Fruit fly (Drosophila melanogaster): Measurements from ENCODE around the gene CG5466.

Gene CG5466

DNA sequence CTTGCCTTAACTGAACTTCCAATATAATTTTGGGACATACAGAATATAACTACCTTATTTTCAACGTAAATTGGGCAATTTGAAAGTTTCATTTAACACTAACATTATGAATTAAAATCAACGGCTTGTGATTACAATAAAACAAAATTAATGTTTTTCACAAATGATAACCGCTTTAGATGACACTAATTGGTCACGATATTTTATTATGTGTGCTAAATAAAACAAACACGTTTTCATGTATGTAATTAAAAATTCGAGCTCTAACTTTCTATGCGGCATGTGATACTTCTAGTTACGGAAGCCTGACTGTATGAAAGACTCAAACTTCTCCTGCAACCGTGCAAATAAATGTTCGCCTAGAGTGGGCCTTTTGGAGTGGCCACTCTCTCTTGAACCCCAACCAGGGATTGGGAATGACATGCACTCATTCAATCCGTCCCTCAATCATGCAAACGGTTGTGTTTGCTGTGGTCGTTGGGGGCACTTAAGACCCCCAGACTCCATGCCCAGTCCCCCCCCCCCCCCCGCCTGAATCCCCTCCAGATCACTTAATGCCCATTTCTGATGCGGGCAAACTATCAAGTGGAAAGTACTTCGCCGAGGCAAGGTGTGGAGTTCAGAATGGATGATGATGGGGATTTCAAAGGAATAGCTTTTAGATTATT lies 22.4 kb upstream of the CG5466 start:
- TF ChIP-seq CG8478 (optimal IDR thresholded peaks at IDR 0.05) (no peak), CTCF (optimal IDR thresholded peaks at IDR 0.05) (no peak)

DNA sequence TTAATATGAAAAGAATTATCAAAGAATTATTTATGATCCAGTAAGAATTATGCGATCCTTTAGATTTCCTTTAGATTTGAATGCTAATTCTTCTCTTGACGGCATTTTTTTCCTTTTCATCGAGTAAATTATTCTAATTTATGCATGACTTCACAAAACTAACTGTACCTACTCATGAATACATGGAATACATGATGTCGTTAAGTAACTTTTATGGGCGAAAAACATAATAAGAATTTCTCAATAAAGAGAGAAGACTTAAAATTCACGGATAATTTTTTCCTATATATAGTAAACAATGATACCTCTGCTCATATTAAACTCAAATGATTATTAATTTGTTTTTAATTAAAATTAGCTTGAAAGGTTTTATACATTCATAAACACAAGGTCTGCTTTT lies 21.8 kb upstream of the CG5466 start:
- TF ChIP-seq CG8478 (optimal IDR thresholded peaks at IDR 0.05), result no peak
- no peak for TF ChIP-seq CTCF (optimal IDR thresholded peaks at IDR 0.05)

DNA sequence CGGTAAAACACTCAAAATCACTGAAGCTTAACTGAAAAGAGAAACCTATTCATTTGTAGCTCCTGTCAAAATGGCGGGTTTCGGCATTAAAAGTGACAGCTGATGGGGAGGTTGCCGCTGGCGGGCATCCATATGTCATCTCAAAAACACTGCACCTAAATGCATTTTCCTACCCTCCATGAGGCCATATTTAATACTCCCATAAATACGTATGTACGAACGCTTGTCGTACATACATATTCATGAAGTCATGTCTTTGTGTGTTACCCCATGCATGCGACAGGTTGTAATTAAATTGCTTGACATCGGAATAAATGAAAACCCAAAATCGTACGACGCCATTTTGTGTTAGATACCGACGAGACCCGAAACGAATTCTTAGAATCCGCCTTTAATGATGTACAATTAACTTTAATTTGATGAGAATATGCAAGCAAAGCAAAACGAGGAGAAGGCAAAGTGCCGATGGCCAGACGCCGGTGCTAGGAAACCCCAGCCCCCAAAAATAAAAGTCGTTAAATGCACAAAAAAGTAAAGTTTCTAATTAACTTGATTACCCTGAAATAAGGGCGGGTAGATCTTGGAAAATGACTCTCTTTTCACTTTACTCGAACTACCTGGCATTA lies 21.2 kb upstream of the CG5466 start:
- no peak for TF ChIP-seq CG8478 (optimal IDR thresholded peaks at IDR 0.05)
- TF ChIP-seq CTCF (optimal IDR thresholded peaks at IDR 0.05), result no peak

DNA sequence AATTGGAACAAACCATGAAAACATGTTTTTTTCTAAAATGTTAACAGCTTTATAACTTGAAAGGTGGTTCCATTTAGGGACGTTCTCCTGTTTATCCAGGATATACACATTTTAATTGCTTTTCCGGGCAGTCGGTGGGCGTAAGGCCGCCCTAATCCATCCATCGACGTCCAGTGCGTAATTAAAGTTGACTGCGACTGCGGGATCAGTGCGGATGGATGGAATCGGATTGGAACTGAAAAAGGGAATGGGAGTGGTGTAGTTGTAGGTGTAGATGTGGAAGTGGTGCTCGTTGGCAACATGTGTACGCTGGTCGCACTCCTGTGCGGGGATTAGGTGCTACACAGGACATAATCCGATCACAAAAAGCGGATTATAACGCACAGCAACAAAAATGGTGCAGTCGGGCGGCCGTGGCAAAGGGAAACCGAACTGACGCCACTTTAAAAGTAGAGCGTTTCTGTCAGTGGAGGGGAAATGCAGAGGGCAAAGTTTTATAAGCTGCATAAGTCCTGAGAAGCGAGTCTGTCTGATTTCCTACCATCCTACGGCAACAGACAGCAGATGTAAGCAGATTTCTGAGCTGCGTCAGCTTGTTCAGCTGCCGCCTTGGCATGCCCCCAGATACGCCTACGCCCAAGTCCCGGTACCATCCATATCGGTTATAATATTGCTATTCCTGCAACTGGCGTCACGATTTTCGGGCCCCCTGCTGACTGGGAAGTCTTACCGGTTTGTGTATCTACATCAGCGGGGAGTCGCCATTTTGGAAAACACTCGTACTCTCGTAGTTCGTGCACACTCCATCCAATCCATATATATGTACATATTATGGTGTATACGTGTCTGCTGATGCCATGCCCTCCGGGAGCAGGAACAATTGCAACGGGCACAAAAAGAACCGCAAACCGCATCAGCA lies 20.0 kb upstream of the CG5466 start:
- TF ChIP-seq CTCF (optimal IDR thresholded peaks at IDR 0.05), result no peak
- no peak for TF ChIP-seq CG8478 (optimal IDR thresholded peaks at IDR 0.05)

DNA sequence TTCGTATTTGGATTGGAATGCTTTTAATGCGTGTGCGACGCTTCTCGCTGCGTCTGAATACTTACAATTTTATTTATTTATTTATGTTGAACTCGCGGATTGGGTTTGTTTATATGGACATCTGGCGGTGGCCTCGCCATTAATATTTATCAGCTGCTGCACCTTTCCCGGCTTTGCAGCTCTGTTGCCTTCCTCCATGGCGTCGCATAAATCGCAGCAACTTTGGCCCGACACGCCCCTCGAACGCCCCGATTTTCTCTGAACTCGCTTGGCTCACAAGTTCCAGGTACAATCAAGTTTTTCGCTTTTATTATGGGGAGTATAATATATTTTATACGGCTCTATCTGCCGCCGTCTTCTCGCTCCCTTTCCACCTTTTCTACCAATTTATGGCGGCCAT lies 17.6 kb upstream of the CG5466 start:
- no peak for TF ChIP-seq CTCF (optimal IDR thresholded peaks at IDR 0.05)

DNA sequence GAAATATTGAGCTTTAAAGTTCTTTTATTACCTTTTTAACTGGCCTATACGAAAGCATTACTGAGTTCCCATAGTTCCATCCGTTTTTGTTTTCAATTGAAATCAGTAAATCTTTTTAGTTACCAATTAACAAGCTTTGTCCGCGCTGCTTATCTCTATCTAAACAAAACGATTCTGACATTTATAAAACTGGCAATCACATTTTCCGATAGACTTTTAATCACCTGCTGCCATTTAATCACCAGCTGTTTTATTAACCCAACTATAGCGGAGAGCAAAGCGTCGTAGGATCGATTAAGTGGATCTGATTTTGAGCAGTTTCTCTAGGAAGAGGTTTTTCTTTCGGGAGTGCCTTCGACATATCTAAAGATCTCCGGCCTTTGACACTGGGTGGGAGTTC lies 15.1 kb upstream of the CG5466 start:
- TF ChIP-seq CTCF (optimal IDR thresholded peaks at IDR 0.05), result no peak
- no peak for TF ChIP-seq CG8478 (optimal IDR thresholded peaks at IDR 0.05)

DNA sequence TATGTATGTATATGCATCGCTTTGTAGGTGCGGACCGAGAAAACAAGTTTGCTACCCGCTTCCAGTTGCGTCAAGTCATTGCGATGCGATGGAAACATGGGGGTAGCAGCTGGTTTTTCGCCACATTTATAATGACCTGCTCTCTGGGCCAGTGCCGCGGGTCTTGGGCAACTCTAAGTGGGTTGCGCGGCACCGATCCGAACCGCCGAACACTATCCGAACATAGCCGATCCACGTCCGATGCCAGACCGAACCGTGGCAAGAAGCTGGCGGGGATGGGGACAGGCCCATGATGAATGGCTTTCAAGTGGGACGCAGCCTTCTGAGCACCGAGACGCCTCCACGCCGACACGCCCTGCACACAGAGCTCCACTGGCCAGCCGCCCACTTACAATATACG lies 13.6 kb upstream of the CG5466 start:
- no peak for TF ChIP-seq CG8478 (optimal IDR thresholded peaks at IDR 0.05)
- no peak for TF ChIP-seq CTCF (optimal IDR thresholded peaks at IDR 0.05)

DNA sequence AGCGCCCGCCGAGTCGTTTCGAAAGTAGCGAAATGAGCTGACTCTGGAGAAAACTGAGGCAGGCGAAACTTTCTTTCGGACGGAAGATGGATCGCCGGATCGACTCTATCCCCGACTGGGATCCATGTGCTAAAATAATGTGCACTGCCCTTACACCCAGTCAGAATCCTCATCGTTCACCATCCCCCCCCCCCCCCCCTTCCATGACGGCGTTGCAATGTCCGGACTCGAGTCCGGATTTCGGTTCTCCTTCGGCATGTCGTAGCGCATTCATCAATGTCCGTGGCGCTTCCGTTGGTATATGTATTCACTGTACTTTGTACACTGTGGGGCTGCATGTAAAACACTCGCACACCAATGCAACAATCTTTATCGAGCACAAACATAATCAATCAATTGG lies 12.6 kb upstream of the CG5466 start:
- TF ChIP-seq CG8478 (optimal IDR thresholded peaks at IDR 0.05) (no peak), CTCF (optimal IDR thresholded peaks at IDR 0.05) (no peak)

DNA sequence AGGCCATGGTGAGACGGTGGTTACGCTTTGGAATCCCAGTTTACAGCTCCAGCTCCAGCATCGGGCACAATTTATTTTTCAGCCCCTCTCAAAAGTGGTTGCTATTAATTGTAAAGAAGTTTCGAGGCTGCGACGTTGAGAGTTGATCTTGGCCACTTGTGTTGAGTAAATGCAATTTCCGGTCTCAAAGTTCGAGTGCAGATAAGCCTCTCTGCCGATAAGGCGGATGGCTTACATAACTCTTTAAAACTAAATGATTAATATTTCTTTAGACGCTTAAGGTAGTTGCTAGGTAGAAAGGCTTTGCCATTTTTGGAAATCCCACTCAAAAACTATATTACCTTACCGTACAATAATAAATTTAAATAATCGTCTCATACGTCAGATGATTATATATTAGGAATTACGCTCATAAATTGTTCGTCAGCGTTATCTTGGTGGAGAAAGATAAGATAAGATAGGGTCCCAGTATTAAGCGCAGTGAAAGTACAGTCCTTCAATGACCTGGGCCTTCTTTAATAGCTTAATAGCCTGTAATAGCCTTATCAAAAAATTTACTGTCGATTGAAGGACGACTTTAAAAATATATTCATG lies 12.0 kb upstream of the CG5466 start:
- TF ChIP-seq CTCF (optimal IDR thresholded peaks at IDR 0.05) (no peak), CG8478 (optimal IDR thresholded peaks at IDR 0.05) (no peak)

DNA sequence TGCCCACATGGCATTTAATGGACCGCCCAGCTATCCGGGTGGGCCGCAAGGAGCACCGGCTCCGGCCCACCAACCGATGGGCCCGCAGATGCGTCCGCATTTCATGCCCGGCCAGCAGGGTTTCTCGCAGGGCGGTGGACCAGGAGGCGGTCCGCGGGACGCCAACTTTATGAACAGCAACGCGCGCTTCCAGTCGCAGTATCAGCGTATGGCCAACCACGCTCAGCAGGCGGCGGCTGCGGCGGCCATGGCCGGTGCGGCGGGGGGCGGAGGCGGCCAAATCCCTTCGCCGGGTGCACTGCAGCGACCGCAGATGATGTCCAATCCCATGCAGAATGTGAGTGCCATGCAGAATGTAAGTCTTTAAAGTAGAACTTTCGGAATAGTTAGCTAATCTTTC lies 9.5 kb upstream of the CG5466 start:
- TF ChIP-seq CG8478 (optimal IDR thresholded peaks at IDR 0.05) (no peak), CTCF (optimal IDR thresholded peaks at IDR 0.05) (no peak)

DNA sequence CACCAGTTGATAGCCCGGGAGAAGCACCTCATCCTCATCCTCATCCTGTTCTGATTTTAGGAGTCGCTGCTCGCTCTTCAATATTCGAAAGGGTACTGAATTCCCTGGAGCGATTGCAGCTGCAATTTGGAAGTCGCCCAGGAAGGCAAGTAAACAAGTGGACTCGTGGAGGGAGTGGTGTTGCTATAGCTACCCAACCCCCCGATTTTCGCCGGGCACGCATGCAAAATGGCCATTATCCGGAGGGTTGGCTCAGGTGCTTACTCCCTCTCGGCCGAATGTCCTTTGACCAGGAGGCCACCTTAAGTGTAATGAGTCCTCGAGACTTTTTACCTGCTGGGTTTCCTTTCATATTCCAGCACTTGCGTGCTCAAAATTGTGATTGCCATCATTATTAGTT lies 882 bp upstream of the CG5466 start, which contains the start of gene CG15923:
Gene CG15923, minus strand, starts transcription at position 101 of the 400 bp plus-strand sequence.
- no peak for TF ChIP-seq CG8478 (optimal IDR thresholded peaks at IDR 0.05)
- no peak for TF ChIP-seq CTCF (optimal IDR thresholded peaks at IDR 0.05)

DNA sequence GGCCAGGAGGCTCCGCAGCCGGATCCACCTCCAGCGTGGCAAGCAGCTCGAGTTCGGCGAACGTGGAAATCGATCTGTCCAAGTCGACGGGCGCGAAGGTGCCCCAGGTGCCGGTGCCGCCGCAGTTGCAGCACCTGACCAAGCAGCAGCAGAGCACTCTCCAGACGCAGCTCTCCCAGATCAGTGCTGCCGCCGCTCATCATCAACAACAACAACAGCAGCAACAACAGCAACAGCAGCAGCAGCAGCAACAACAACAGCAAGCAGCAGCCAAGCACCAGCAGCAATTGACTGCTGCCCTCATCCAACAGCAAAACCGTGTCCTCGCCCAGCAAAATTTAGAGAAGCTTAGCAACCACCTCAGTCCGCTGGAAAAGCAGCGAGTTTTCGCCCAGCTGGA lies 1.3 kb downstream of the CG5466 start:
- TF ChIP-seq CTCF (optimal IDR thresholded peaks at IDR 0.05) (no peak), CG8478 (optimal IDR thresholded peaks at IDR 0.05) (no peak)

DNA sequence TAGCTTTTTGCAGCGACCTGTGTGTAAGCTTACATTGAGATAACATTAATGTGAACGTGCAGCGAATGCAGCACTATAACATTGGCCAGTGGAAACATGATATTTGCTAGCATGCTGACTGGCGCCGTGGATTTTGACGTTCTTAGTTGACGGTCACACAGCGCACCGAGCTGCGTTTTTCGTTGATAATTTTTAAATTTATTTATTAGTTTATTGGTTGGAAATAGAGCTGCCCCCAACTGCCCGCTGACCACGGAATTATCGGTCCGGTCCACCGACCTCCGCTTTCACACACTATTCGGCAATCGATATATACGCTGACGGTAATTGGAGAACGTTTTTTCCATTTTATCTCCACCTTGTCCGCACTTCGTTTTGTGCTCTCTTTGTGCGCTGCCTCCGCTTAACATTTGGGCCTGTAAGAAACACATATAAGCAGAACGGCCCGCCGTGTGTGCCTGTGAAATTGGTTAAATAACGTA lies 4.2 kb downstream of the CG5466 start, which contains the start of gene H:
Gene H, plus strand, starts transcription at position 134 of the 482 bp plus-strand sequence.
- TF ChIP-seq CG8478 (optimal IDR thresholded peaks at IDR 0.05) (no peak), CTCF (optimal IDR thresholded peaks at IDR 0.05) (peak in 1 of 2 experiments; percentile 39)

DNA sequence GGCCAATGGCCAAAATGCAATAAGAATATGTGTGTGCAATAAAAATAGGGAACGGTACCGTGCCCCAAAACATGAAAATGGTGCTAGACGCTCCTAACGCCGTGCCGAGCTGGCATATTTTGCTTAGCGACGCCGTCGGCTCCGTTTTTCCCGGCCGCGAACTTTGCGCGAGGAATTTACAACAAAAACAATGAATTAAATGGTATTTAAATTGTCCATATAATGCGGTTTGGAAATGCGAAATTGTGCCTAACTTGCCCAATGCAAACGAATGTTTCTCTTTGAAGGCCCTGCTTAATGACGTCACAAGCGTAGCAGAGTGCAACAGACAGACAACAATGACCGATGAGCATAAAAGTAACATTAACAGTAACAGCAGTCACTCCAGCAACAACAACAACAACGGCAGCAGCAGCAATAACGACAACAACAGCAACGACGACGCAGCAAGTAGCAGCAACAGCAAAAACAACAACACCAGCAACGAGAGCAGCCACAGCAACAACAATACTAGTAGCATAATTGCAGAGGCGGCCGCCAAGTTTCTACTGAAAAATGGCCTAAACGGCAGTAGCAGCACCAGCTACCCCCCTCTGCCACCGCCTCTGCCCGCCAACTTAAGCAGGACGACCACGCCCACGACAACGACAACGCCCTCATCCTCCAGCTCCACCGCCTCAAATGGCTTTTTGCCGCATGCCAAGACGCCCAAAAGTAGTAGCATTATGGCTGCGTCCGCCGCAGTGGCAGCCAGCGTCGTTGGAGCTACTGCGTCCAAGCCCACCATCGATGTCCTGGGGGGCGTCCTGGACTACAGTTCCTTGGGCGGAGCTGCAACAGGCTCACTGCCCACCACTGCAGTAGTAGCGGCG lies 4.8 kb downstream of the CG5466 start:
- TF ChIP-seq CTCF (optimal IDR thresholded peaks at IDR 0.05), result peak in 1 of 2 experiments; percentile 26
- TF ChIP-seq CG8478 (optimal IDR thresholded peaks at IDR 0.05), result no peak
